Fruit fly (Drosophila melanogaster) whole organism, embryonic: ENCODE results near the gene CG42525.

Experiments
- Atf6 ChIP-seq: fragments of 200-800 bp; sonication (Bioruptor generic); IDR thresholded peaks from 2 replicates; pipeline ENCODE4 v1.3.6; 2022; ENCODE audit warnings: missing biosample characterization, missing genetic modification characterization
- Bdp1 ChIP-seq: fragments of 200-800 bp; sonication (Bioruptor generic); optimal IDR thresholded peaks from 3 replicates; lab custom pipeline; 2016; ENCODE audit warnings: missing biosample characterization, missing genetic modification characterization
- CG10431 ChIP-seq: fragments of 200-800 bp; sonication (Bioruptor generic); optimal IDR thresholded peaks from 3 replicates; lab custom pipeline; 2018; ENCODE audit warnings: missing biosample characterization, mild to moderate bottlenecking, missing genetic modification characterization
- CG1233 ChIP-seq: fragments of 200-800 bp; sonication (Bioruptor generic); optimal IDR thresholded peaks from 4 replicates; lab custom pipeline; 2018; ENCODE audit warnings: missing biosample characterization, mild to moderate bottlenecking, missing genetic modification characterization
- CG13123 ChIP-seq: fragments of 200-800 bp; sonication (Bioruptor generic); optimal IDR thresholded peaks from 2 replicates; lab custom pipeline; 2016; ENCODE audit warnings: missing biosample characterization, missing genetic modification characterization
- CG15011 ChIP-seq: fragments of 200-800 bp; sonication (Bioruptor generic); optimal IDR thresholded peaks from 3 replicates; lab custom pipeline; 2018; ENCODE audit warnings: missing biosample characterization, mild to moderate bottlenecking, missing genetic modification characterization
- CG1529 ChIP-seq: fragments of 200-800 bp; sonication (Bioruptor generic); optimal IDR thresholded peaks from 3 replicates; lab custom pipeline; 2018; ENCODE audit warnings: missing biosample characterization, missing genetic modification characterization
- CG1603 ChIP-seq: fragments of 200-800 bp; sonication (Bioruptor generic); optimal IDR thresholded peaks from 2 replicates; lab custom pipeline; 2019; ENCODE audit warnings: missing biosample characterization, mild to moderate bottlenecking, missing genetic modification characterization, moderate library complexity
- CG18011 ChIP-seq: fragments of 200-800 bp; sonication (Bioruptor generic); optimal IDR thresholded peaks from 2 replicates; lab custom pipeline; 2017; ENCODE audit warnings: missing biosample characterization, missing genetic modification characterization, mild to moderate bottlenecking, moderate library complexity, missing genotype
- CG3065 ChIP-seq: fragments of 200-800 bp; sonication (Bioruptor generic); optimal IDR thresholded peaks from 2 replicates; lab custom pipeline; 2016; ENCODE audit warnings: missing biosample characterization, missing genetic modification characterization
- CG3163 ChIP-seq: fragments of 200-800 bp; sonication (Bioruptor generic); optimal IDR thresholded peaks from 3 replicates; lab custom pipeline; 2016; ENCODE audit warnings: missing biosample characterization, missing genetic modification characterization
- CG32532 ChIP-seq: fragments of 200-800 bp; sonication (Bioruptor generic); IDR thresholded peaks from 2 replicates; pipeline ENCODE4 v1.3.6; 2022; ENCODE audit warnings: missing biosample characterization, missing genetic modification characterization
- CG3281 ChIP-seq: fragments of 200-800 bp; sonication (Bioruptor generic); optimal IDR thresholded peaks from 3 replicates; lab custom pipeline; 2017; ENCODE audit warnings: missing biosample characterization, mild to moderate bottlenecking, missing genetic modification characterization
- CG34224 ChIP-seq: fragments of 200-800 bp; sonication (Bioruptor generic); IDR thresholded peaks from 3 replicates; pipeline ENCODE4 v1.3.6; 2022; ENCODE audit warnings: missing biosample characterization, missing genetic modification characterization; ENCODE audit not compliant: partially characterized antibody
- CG34376 ChIP-seq: fragments of 200-800 bp; sonication (Bioruptor generic); optimal IDR thresholded peaks from 2 replicates; lab custom pipeline; 2018; ENCODE audit warnings: missing biosample characterization, mild to moderate bottlenecking, missing genetic modification characterization
- CG4360 ChIP-seq: fragments of 200-800 bp; sonication (Bioruptor generic); IDR thresholded peaks from 2 replicates; pipeline ENCODE4 v1.3.6; 2022; ENCODE audit warnings: missing biosample characterization, missing genetic modification characterization
- CG5953 ChIP-seq: fragments of 200-800 bp; sonication (Bioruptor generic); IDR thresholded peaks from 2 replicates; pipeline ENCODE4 v1.3.6; 2022; ENCODE audit warnings: missing biosample characterization, missing genetic modification characterization
- CG6654 ChIP-seq: fragments of 200-800 bp; sonication (Bioruptor generic); optimal IDR thresholded peaks from 2 replicates; lab custom pipeline; 2017; ENCODE audit warnings: missing biosample characterization, mild to moderate bottlenecking, missing genetic modification characterization
- CG7745 ChIP-seq: fragments of 200-800 bp; sonication (Bioruptor generic); optimal IDR thresholded peaks from 2 replicates; lab custom pipeline; 2018; ENCODE audit warnings: missing biosample characterization, mild to moderate bottlenecking, missing genetic modification characterization, moderate library complexity
- CG7839 ChIP-seq: fragments of 200-800 bp; sonication (Bioruptor generic); optimal IDR thresholded peaks from 3 replicates; lab custom pipeline; 2018; ENCODE audit warnings: missing biosample characterization, mild to moderate bottlenecking, missing genetic modification characterization, moderate library complexity
- CG7928 ChIP-seq: fragments of 200-800 bp; sonication (Bioruptor generic); optimal IDR thresholded peaks from 2 replicates; lab custom pipeline; 2017; ENCODE audit warnings: missing biosample characterization, mild to moderate bottlenecking, missing genetic modification characterization
- CG8359 ChIP-seq: fragments of 200-800 bp; sonication (Bioruptor generic); optimal IDR thresholded peaks from 2 replicates; lab custom pipeline; 2017; ENCODE audit warnings: missing biosample characterization, mild to moderate bottlenecking, missing genetic modification characterization, borderline replicate concordance
- CG8478 ChIP-seq: fragments of >200 bp; optimal IDR thresholded peaks from 2 replicates; lab custom pipeline; 2018
- E2f1 ChIP-seq: fragments of 200-800 bp; sonication (Bioruptor generic); IDR thresholded peaks from 2 replicates; pipeline ENCODE4 v1.3.6; 2022; ENCODE audit warnings: missing biosample characterization, missing genetic modification characterization
- Ets97D ChIP-seq: fragments of 200-800 bp; sonication (Bioruptor generic); optimal IDR thresholded peaks from 3 replicates; lab custom pipeline; 2016; ENCODE audit warnings: missing biosample characterization, missing genetic modification characterization
- HLH54F ChIP-seq: fragments of 200-800 bp; sonication (Bioruptor generic); optimal IDR thresholded peaks from 3 replicates; lab custom pipeline; 2016; ENCODE audit warnings: missing biosample characterization, missing genetic modification characterization
- HLHmδ ChIP-seq: fragments of 200-800 bp; sonication (Bioruptor generic); optimal IDR thresholded peaks from 2 replicates; lab custom pipeline; 2018; ENCODE audit warnings: missing biosample characterization, mild to moderate bottlenecking, missing genetic modification characterization, moderate library complexity
- Hand ChIP-seq: fragments of 200-800 bp; sonication (Bioruptor generic); optimal IDR thresholded peaks from 2 replicates; lab custom pipeline; 2017; ENCODE audit warnings: mild to moderate bottlenecking, missing biosample characterization, missing genetic modification reagents, missing genetic modification characterization
- HmgZ ChIP-seq: fragments of 200-800 bp; sonication (Bioruptor generic); optimal IDR thresholded peaks from 2 replicates; lab custom pipeline; 2018; ENCODE audit warnings: missing biosample characterization, mild to moderate bottlenecking, missing genetic modification characterization
- Kr ChIP-seq: fragments of 200-800 bp; sonication (Bioruptor generic); optimal IDR thresholded peaks from 2 replicates; lab custom pipeline; 2017; ENCODE audit warnings: missing biosample characterization, mild to moderate bottlenecking, missing genetic modification characterization
- Max ChIP-seq: fragments of 200-800 bp; sonication (Bioruptor generic); optimal IDR thresholded peaks from 2 replicates; lab custom pipeline; 2016; ENCODE audit warnings: missing biosample characterization, mild to moderate bottlenecking, missing genetic modification characterization
- Mes4 ChIP-seq: fragments of 200-800 bp; sonication (Bioruptor generic); optimal IDR thresholded peaks from 2 replicates; lab custom pipeline; 2016; ENCODE audit warnings: missing biosample characterization, missing genetic modification characterization
- Oaz ChIP-seq: fragments of 200-800 bp; sonication (Bioruptor generic); IDR thresholded peaks from 2 replicates; pipeline ENCODE4 v1.3.6; 2022; ENCODE audit warnings: missing biosample characterization, missing genetic modification characterization
- Opbp ChIP-seq: fragments of 200-800 bp; sonication (Bioruptor generic); IDR thresholded peaks from 3 replicates; pipeline ENCODE4 v1.3.6; 2022; ENCODE audit warnings: missing biosample characterization, missing genetic modification characterization; ENCODE audit not compliant: partially characterized antibody
- Rx ChIP-seq: fragments of 200-800 bp; sonication (Bioruptor generic); IDR thresholded peaks from 2 replicates; pipeline ENCODE4 v1.3.6; 2022; ENCODE audit warnings: missing biosample characterization, missing genetic modification characterization
- Sox102F ChIP-seq: fragments of 200-800 bp; sonication (Bioruptor generic); optimal IDR thresholded peaks from 2 replicates; lab custom pipeline; 2018; ENCODE audit warnings: missing biosample characterization, mild to moderate bottlenecking, missing genetic modification characterization, moderate library complexity
- Tbp ChIP-seq: fragments of >200 bp; optimal IDR thresholded peaks from 2 replicates; lab custom pipeline; 2018; ENCODE audit warnings: missing biosample characterization, missing genetic modification characterization
- cas ChIP-seq: fragments of 200-800 bp; sonication (Bioruptor generic); IDR thresholded peaks from 2 replicates; pipeline ENCODE4 v1.3.6; 2022; ENCODE audit warnings: missing biosample characterization, missing genetic modification characterization
- cg ChIP-seq: fragments of 200-800 bp; sonication (Bioruptor generic); optimal IDR thresholded peaks from 3 replicates; lab custom pipeline; 2019; ENCODE audit warnings: missing biosample characterization, mild to moderate bottlenecking, missing genetic modification characterization, moderate library complexity
- fd102C ChIP-seq: fragments of 200-800 bp; sonication (Bioruptor generic); optimal IDR thresholded peaks from 2 replicates; lab custom pipeline; 2018; ENCODE audit warnings: missing biosample characterization, mild to moderate bottlenecking, missing genetic modification characterization, moderate library complexity
- onecut ChIP-seq: fragments of 200-800 bp; sonication (Bioruptor generic); IDR thresholded peaks from 2 replicates; pipeline ENCODE4 v1.3.6; 2022; ENCODE audit warnings: missing biosample characterization, missing genetic modification characterization
- pfk ChIP-seq: fragments of 200-800 bp; sonication (Bioruptor generic); optimal IDR thresholded peaks from 2 replicates; lab custom pipeline; 2018; ENCODE audit warnings: missing biosample characterization, mild to moderate bottlenecking, missing genetic modification characterization, moderate library complexity
- ro ChIP-seq: fragments of 200-800 bp; sonication (Bioruptor generic); IDR thresholded peaks from 2 replicates; pipeline ENCODE4 v1.3.6; 2022; ENCODE audit warnings: missing biosample characterization, missing genetic modification characterization
- slou ChIP-seq: fragments of 200-800 bp; sonication (Bioruptor generic); optimal IDR thresholded peaks from 3 replicates; lab custom pipeline; 2016; ENCODE audit warnings: missing biosample characterization, missing genetic modification characterization
- tio ChIP-seq: fragments of 200-800 bp; sonication (Bioruptor generic); optimal IDR thresholded peaks from 2 replicates; lab custom pipeline; 2017; ENCODE audit warnings: missing biosample characterization, missing genetic modification characterization, inconsistent platforms
- tll ChIP-seq, 2 experiments: fragments of 200-800 bp in 1 of 2; fragments of >200 bp in 1 of 2; sonication (Bioruptor generic) in 1 of 2; optimal IDR thresholded peaks; 2 replicates each; lab custom pipeline; 2017 to 2019; ENCODE audit warnings: missing biosample characterization in 2 of 2, missing genetic modification characterization in 2 of 2, mild to moderate bottlenecking in 1 of 2, moderate library complexity in 1 of 2
- trh ChIP-seq: fragments of 200-800 bp; sonication (Bioruptor generic); optimal IDR thresholded peaks from 2 replicates; lab custom pipeline; 2016; ENCODE audit warnings: missing biosample characterization, missing genetic modification characterization
- zf30C ChIP-seq: fragments of 200-800 bp; sonication (Bioruptor generic); optimal IDR thresholded peaks from 3 replicates; lab custom pipeline; 2018; ENCODE audit warnings: missing biosample characterization, mild to moderate bottlenecking, missing genetic modification characterization

CG42525 gene

DNA sequence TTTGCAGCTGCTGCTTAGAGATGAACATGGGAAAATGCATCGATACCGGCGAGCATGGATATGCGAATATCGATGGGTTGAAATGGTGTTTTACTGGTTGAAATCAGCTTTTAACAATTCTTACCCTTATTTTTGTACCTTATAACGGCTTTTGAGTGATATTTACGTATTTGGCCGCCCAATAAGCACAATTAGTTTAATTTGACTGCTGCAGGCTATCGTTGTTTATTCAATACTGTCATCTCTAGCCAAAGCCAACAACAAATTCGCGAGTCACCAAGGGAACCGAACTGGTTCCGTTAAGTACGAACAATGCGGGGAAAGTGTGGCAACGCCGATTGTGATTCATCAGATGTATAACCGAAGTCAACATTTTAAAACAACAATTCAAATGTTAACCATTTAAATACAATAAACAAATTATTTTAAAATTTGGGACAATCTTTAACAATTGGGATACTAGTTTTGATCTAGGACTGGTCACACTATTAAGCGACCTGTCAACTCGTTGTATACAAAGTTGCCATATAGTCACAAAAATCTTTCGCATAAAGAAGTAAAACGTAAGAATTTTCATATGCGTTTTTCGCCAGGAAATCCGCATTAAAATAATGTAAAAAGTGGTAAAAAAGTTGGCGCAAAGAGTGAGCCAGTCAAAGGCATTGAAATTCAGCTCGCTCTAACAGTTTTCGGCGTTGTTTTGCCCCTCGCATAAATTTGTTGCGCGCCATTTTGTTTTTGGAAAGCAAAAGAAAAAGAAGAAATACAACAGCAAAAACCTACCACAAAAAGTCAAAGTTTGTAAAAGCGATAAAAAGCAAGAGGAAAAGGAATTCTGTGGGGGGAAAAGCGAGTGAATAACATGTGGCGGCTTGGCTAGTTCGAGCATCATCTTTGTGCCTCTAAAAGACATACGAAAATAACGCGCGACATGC is 41.2 kb downstream of the CG42525 start, which contains the start of the genes Usp5 and BtbVII (continued):
- TF ChIP-seq CG3281 (peak; percentile 44), trh (no peak), CG34224 (GFP tag; lab: Robert Waterston, UW) (peak; percentile 99), CG1603 (tag; lab: Kevin White, UChicago) (peak; percentile 83), cg (GFP tag; lab: Kevin White, UChicago) (no peak), CG32532 (GFP tag; lab: Robert Waterston, UW) (peak; percentile 68), Opbp (GFP tag; lab: Robert Waterston, UW) (peak; percentile 87; the same call in 2 of the 3 replicates), cas (no peak), CG7928 (GFP tag; lab: Kevin White, UChicago) (no peak), CG7839 (tag; lab: Kevin White, UChicago) (peak; percentile 41), CG1233 (no peak), pfk (GFP tag; lab: Kevin White, UChicago) (no peak), zf30C (no peak), slou (GFP tag; lab: Kevin White, UChicago) (no peak), CG13123 (peak; percentile 59), Bdp1 (GFP tag; lab: Kevin White, UChicago) (peak; percentile 64), CG10431 (GFP tag; lab: Kevin White, UChicago) (no peak), tll (GFP tag; optimal IDR thresholded peaks at IDR 0.05; lab: Kevin White, UChicago) (peak in 1 of 2 experiments; percentile 61), Hand (GFP tag; lab: Kevin White, UChicago) (no peak), CG8359 (GFP tag; lab: Kevin White, UChicago) (no peak), Tbp (GFP tag; lab: Kevin White, UChicago) (no peak), Kr (no peak), CG34376 (GFP tag; lab: Kevin White, UChicago) (peak; percentile 81), Oaz (GFP tag; lab: Robert Waterston, UW) (0 out of 2 replicates have a peak, but pooled peaks have one; percentile 25), Atf6 (GFP tag; lab: Robert Waterston, UW) (peak; percentile 43; the same call in 1 of the 2 replicates), E2f1 (GFP tag; lab: Robert Waterston, UW) (peak; percentile 49; the same call in 1 of the 2 replicates), Max (peak; percentile 43), CG15011 (GFP tag; lab: Kevin White, UChicago) (no peak), CG3065 (GFP tag; lab: Kevin White, UChicago) (peak; percentile 61), CG1529 (peak; percentile 7), CG4360 (GFP tag; lab: Robert Waterston, UW) (peak; percentile 65), ro (GFP tag; lab: Robert Waterston, UW) (no peak), HLH54F (GFP tag; lab: Kevin White, UChicago) (peak; percentile 73), Ets97D (peak; percentile 78), HLHmδ (GFP tag; lab: Kevin White, UChicago) (no peak), tio (GFP tag; lab: Kevin White, UChicago) (no peak), Rx (no peak), onecut (GFP tag; lab: Robert Waterston, UW) (0 out of 2 replicates have a peak, but pooled peaks have one; percentile 19), CG3163 (peak; percentile 18), CG8478 (lab: Kevin White, UChicago) (no peak), CG6654 (GFP tag; lab: Kevin White, UChicago) (no peak), Mes4 (peak; percentile 9), HmgZ (tag; lab: Kevin White, UChicago) (peak; percentile 69), CG18011 (no peak), Sox102F (GFP tag; lab: Kevin White, UChicago) (no peak), CG7745 (tag; lab: Kevin White, UChicago) (no peak), fd102C (no peak), CG5953 (no peak)
